Fruit fly (Drosophila melanogaster): ENCODE data around the gene CG33269.

Gene CG33269

dm6 chr3L:11554338-11554737, 27.7 kb downstream of the CG33269 start:
- no peak for TF ChIP-seq pan (optimal IDR thresholded peaks at IDR 0.05)
- no peak for TF ChIP-seq tai (GFP tag; optimal IDR thresholded peaks at IDR 0.05)
- TF ChIP-seq dl (GFP tag; optimal IDR thresholded peaks at IDR 0.05; ENCODE audit: insufficient read depth in 1 of 2, partially characterized antibody in 2 of 2): no peak
- TF ChIP-seq sage (GFP tag; optimal IDR thresholded peaks at IDR 0.05): peak; percentile 54
- TF ChIP-seq Sp1 (GFP tag; optimal IDR thresholded peaks at IDR 0.05): peak; percentile 38
- no peak for TF ChIP-seq Jra (GFP tag; optimal IDR thresholded peaks at IDR 0.05)
- no peak for TF ChIP-seq jim (GFP tag; optimal IDR thresholded peaks at IDR 0.05)
- TF ChIP-seq HLH106 (tag; optimal IDR thresholded peaks at IDR 0.05): peak; percentile 57
- peak; percentile 55 for TF ChIP-seq OdsH (GFP tag; optimal IDR thresholded peaks at IDR 0.05)
- peak; percentile 47 for TF ChIP-seq fru (GFP tag; optimal IDR thresholded peaks at IDR 0.05)
- no peak for TF ChIP-seq Myc (optimal IDR thresholded peaks at IDR 0.05)
- peak; percentile 47 for TF ChIP-seq Hnf4 (GFP tag; optimal IDR thresholded peaks at IDR 0.05)
- TF ChIP-seq sv (GFP tag; optimal IDR thresholded peaks at IDR 0.05): peak; percentile 72
- no peak for TF ChIP-seq CrebA (GFP tag; optimal IDR thresholded peaks at IDR 0.05; ENCODE audit: borderline replicate concordance)
- TF ChIP-seq lola (GFP tag; optimal IDR thresholded peaks at IDR 0.05): no peak
- TF ChIP-seq usp (GFP tag; optimal IDR thresholded peaks at IDR 0.05): no peak
- no peak for TF ChIP-seq CG9705 (GFP tag; optimal IDR thresholded peaks at IDR 0.05)
- no peak for TF ChIP-seq woc (GFP tag; optimal IDR thresholded peaks at IDR 0.05)
- no peak for TF ChIP-seq Dfd (GFP tag; optimal IDR thresholded peaks at IDR 0.05)
- no peak for TF ChIP-seq dsf (GFP tag; optimal IDR thresholded peaks at IDR 0.05; ENCODE audit: borderline replicate concordance)
- TF ChIP-seq Hr78 (GFP tag; optimal IDR thresholded peaks at IDR 0.05): no peak
- TF ChIP-seq ey (GFP tag; optimal IDR thresholded peaks at IDR 0.05): peak; percentile 54
- TF ChIP-seq Rel (GFP tag; optimal IDR thresholded peaks at IDR 0.05): no peak
- no peak for TF ChIP-seq Rel (tag; optimal IDR thresholded peaks at IDR 0.05)
- no peak for TF ChIP-seq CG32264 (GFP tag; optimal IDR thresholded peaks at IDR 0.05)
- TF ChIP-seq h (GFP tag; optimal IDR thresholded peaks at IDR 0.05): peak; percentile 72
- TF ChIP-seq N (GFP tag; optimal IDR thresholded peaks at IDR 0.05): no peak
- peak; percentile 60 for TF ChIP-seq psq (GFP tag; optimal IDR thresholded peaks at IDR 0.05)
- TF ChIP-seq Abd-B (GFP tag; optimal IDR thresholded peaks at IDR 0.05): no peak
- no peak for TF ChIP-seq Vsx2 (GFP tag; optimal IDR thresholded peaks at IDR 0.05; ENCODE audit: partially characterized antibody)
- TF ChIP-seq dmrt93B (GFP tag; optimal IDR thresholded peaks at IDR 0.05): no peak
- peak; percentile 45 for TF ChIP-seq br (GFP tag; optimal IDR thresholded peaks at IDR 0.05)
- TF ChIP-seq GATAd (GFP tag; optimal IDR thresholded peaks at IDR 0.05): no peak
- TF ChIP-seq rgr (GFP tag; optimal IDR thresholded peaks at IDR 0.05): peak; percentile 44
- TF ChIP-seq Hr83 (GFP tag; optimal IDR thresholded peaks at IDR 0.05; ENCODE audit: poor library complexity, severe bottlenecking): no peak
- TF ChIP-seq brk (GFP tag; optimal IDR thresholded peaks at IDR 0.05): peak; percentile 11
- TF ChIP-seq Dif (GFP tag; optimal IDR thresholded peaks at IDR 0.05; ENCODE audit: partially characterized antibody): no peak
- TF ChIP-seq Mio (GFP tag; optimal IDR thresholded peaks at IDR 0.05): no peak
- TF ChIP-seq foxo (GFP tag; optimal IDR thresholded peaks at IDR 0.05): peak in 1 of 2 experiments; percentile 60

- peak; percentile 54 for TF ChIP-seq tai (GFP tag; optimal IDR thresholded peaks at IDR 0.05)
- no peak for TF ChIP-seq dmrt93B (GFP tag; optimal IDR thresholded peaks at IDR 0.05)
Observed at dm6 chr3L:11553672-11554068, 28.3 kb downstream of the CG33269 start.

dm6 chr3L:11552996-11553671, 28.9 kb downstream of the CG33269 start:
- TF ChIP-seq fru (GFP tag; optimal IDR thresholded peaks at IDR 0.05): peak; percentile 90
- peak; percentile 1 for TF ChIP-seq br (GFP tag; optimal IDR thresholded peaks at IDR 0.05)
- TF ChIP-seq CG9705 (GFP tag; optimal IDR thresholded peaks at IDR 0.05): no peak
- TF ChIP-seq GATAd (GFP tag; optimal IDR thresholded peaks at IDR 0.05): no peak
- TF ChIP-seq Dfd (GFP tag; optimal IDR thresholded peaks at IDR 0.05): no peak
- peak; percentile 79 for TF ChIP-seq brk (GFP tag; optimal IDR thresholded peaks at IDR 0.05)
- TF ChIP-seq jim (GFP tag; optimal IDR thresholded peaks at IDR 0.05): no peak
- peak; percentile 34 for TF ChIP-seq Abd-B (GFP tag; optimal IDR thresholded peaks at IDR 0.05)
- no peak for TF ChIP-seq lola (GFP tag; optimal IDR thresholded peaks at IDR 0.05)
- peak; percentile 99 for TF ChIP-seq Dif (GFP tag; optimal IDR thresholded peaks at IDR 0.05; ENCODE audit: partially characterized antibody)
- TF ChIP-seq h (GFP tag; optimal IDR thresholded peaks at IDR 0.05): peak; percentile 66
- TF ChIP-seq Myc (optimal IDR thresholded peaks at IDR 0.05): no peak
- no peak for TF ChIP-seq ey (GFP tag; optimal IDR thresholded peaks at IDR 0.05)
- no peak for TF ChIP-seq Hr83 (GFP tag; optimal IDR thresholded peaks at IDR 0.05; ENCODE audit: poor library complexity, severe bottlenecking)
- peak; percentile 65 for TF ChIP-seq Vsx2 (GFP tag; optimal IDR thresholded peaks at IDR 0.05; ENCODE audit: partially characterized antibody)
- TF ChIP-seq Mio (GFP tag; optimal IDR thresholded peaks at IDR 0.05): no peak
- TF ChIP-seq pan (optimal IDR thresholded peaks at IDR 0.05): no peak
- peak; percentile 70 for TF ChIP-seq N (GFP tag; optimal IDR thresholded peaks at IDR 0.05)
- no peak for TF ChIP-seq HLH106 (tag; optimal IDR thresholded peaks at IDR 0.05)
- TF ChIP-seq dsf (GFP tag; optimal IDR thresholded peaks at IDR 0.05; ENCODE audit: borderline replicate concordance): no peak
- peak; percentile 80 for TF ChIP-seq psq (GFP tag; optimal IDR thresholded peaks at IDR 0.05)
- TF ChIP-seq foxo (GFP tag; optimal IDR thresholded peaks at IDR 0.05): peak in 1 of 2 experiments; percentile 3
- TF ChIP-seq CrebA (GFP tag; optimal IDR thresholded peaks at IDR 0.05; ENCODE audit: borderline replicate concordance): peak; percentile 86
- TF ChIP-seq tai (GFP tag; optimal IDR thresholded peaks at IDR 0.05): no peak
- TF ChIP-seq rgr (GFP tag; optimal IDR thresholded peaks at IDR 0.05): peak; percentile 25
- peak; percentile 24 for TF ChIP-seq CG32264 (GFP tag; optimal IDR thresholded peaks at IDR 0.05)
- TF ChIP-seq OdsH (GFP tag; optimal IDR thresholded peaks at IDR 0.05): peak; percentile 35
- TF ChIP-seq Hr78 (GFP tag; optimal IDR thresholded peaks at IDR 0.05): no peak
- TF ChIP-seq Jra (GFP tag; optimal IDR thresholded peaks at IDR 0.05): peak; percentile 32
- TF ChIP-seq Rel (GFP tag; optimal IDR thresholded peaks at IDR 0.05): peak; percentile 34
- peak; percentile 41 for TF ChIP-seq Rel (tag; optimal IDR thresholded peaks at IDR 0.05)
- peak; percentile 36 for TF ChIP-seq sage (GFP tag; optimal IDR thresholded peaks at IDR 0.05)
- TF ChIP-seq dmrt93B (GFP tag; optimal IDR thresholded peaks at IDR 0.05): no peak
- TF ChIP-seq woc (GFP tag; optimal IDR thresholded peaks at IDR 0.05): peak; percentile 0
- TF ChIP-seq Sp1 (GFP tag; optimal IDR thresholded peaks at IDR 0.05): peak; percentile 47
- peak; percentile 17 for TF ChIP-seq Hnf4 (GFP tag; optimal IDR thresholded peaks at IDR 0.05)
- peak; percentile 88 to 95 for TF ChIP-seq dl (GFP tag; optimal IDR thresholded peaks at IDR 0.05; ENCODE audit: insufficient read depth in 1 of 2, partially characterized antibody in 2 of 2)
